Comparison of ENCODE assay signal across 3 fruit fly cellular contexts in genomic region chrX:14802611-14803110, dm6.
TF ChIP-seq lines count a peak whose summit lies in the region.

No protein-coding gene starts in this region.

- TF ChIP-seq CTCF in whole organism, embryonic (GFP tag; optimal IDR thresholded peaks at IDR 0.05; lab: Kevin White, UChicago) = no peak

TF ChIP-seq in whole organism, embryonic, 481 proteins besides CTCF, POLR2A, EP300 and RAD21:
- TF ChIP-seq CG3838 (GFP tag; optimal IDR thresholded peaks at IDR 0.05; lab: Kevin White, UChicago) = no peak
- peak; percentile 98 for TF ChIP-seq CG8281 (tag; optimal IDR thresholded peaks at IDR 0.05; lab: Kevin White, UChicago)
- no peak for TF ChIP-seq Hsf (GFP tag; optimal IDR thresholded peaks at IDR 0.05; lab: Kevin White, UChicago)
- no peak for TF ChIP-seq so (GFP tag; IDR thresholded peaks at IDR 0.05; lab: Robert Waterston, UW)
- TF ChIP-seq CG11723 (GFP tag; optimal IDR thresholded peaks at IDR 0.05; lab: Kevin White, UChicago) = no peak
- no peak for TF ChIP-seq NFAT (GFP tag; IDR thresholded peaks at IDR 0.05; lab: Robert Waterston, UW)
- peak; percentile 22 for TF ChIP-seq lab (GFP tag; optimal IDR thresholded peaks at IDR 0.05; lab: Kevin White, UChicago)
- TF ChIP-seq CG18599 (GFP tag; optimal IDR thresholded peaks at IDR 0.05; lab: Kevin White, UChicago) = peak; percentile 36
- TF ChIP-seq CG3281 (GFP tag; optimal IDR thresholded peaks at IDR 0.05; lab: Kevin White, UChicago) = peak; percentile 16
- peak; percentile 10 for TF ChIP-seq caup (GFP tag; optimal IDR thresholded peaks at IDR 0.05; lab: Kevin White, UChicago; ENCODE audit: severe bottlenecking)
- TF ChIP-seq Hmr (GFP tag; optimal IDR thresholded peaks at IDR 0.05; lab: Kevin White, UChicago) = peak; percentile 18
TF ChIP-seq in whole organism, embryonic: peak in this region for 6.

TF ChIP-seq in whole organism, prepupa, 60 proteins besides CTCF, POLR2A, EP300 and RAD21:
- TF ChIP-seq net (GFP tag; optimal IDR thresholded peaks at IDR 0.05; lab: Kevin White, UChicago) (no peak), fkh (GFP tag; optimal IDR thresholded peaks at IDR 0.05; lab: Kevin White, UChicago) (peak; percentile 43)

TF ChIP-seq in whole organism, wandering third instar larva, 38 proteins besides CTCF, POLR2A, EP300 and RAD21:
- TF ChIP-seq CrebA (GFP tag; optimal IDR thresholded peaks at IDR 0.05; lab: Kevin White, UChicago; ENCODE audit: borderline replicate concordance) (no peak), br (GFP tag; optimal IDR thresholded peaks at IDR 0.05; lab: Kevin White, UChicago) (peak; percentile 5), HLH106 (tag; optimal IDR thresholded peaks at IDR 0.05; lab: Kevin White, UChicago) (no peak), brk (GFP tag; optimal IDR thresholded peaks at IDR 0.05; lab: Kevin White, UChicago) (peak; percentile 44), Jra (GFP tag; optimal IDR thresholded peaks at IDR 0.05; lab: Kevin White, UChicago) (peak; percentile 6), Hr83 (GFP tag; optimal IDR thresholded peaks at IDR 0.05; lab: Kevin White, UChicago; ENCODE audit: poor library complexity, severe bottlenecking) (no peak), rgr (GFP tag; optimal IDR thresholded peaks at IDR 0.05; lab: Kevin White, UChicago) (peak; percentile 66), foxo (GFP tag; optimal IDR thresholded peaks at IDR 0.05; lab: Kevin White, UChicago) (peak in 1 of 2 experiments; percentile 33), Rel (GFP tag; optimal IDR thresholded peaks at IDR 0.05; lab: Kevin White, UChicago) (no peak), Rel (tag; optimal IDR thresholded peaks at IDR 0.05; lab: Kevin White, UChicago) (no peak), fru (GFP tag; optimal IDR thresholded peaks at IDR 0.05; lab: Kevin White, UChicago) (peak; percentile 5), sage (GFP tag; optimal IDR thresholded peaks at IDR 0.05; lab: Kevin White, UChicago) (no peak), Dif (GFP tag; optimal IDR thresholded peaks at IDR 0.05; lab: Kevin White, UChicago; ENCODE audit: partially characterized antibody) (no peak), OdsH (GFP tag; optimal IDR thresholded peaks at IDR 0.05; lab: Kevin White, UChicago) (peak; percentile 43), Sp1 (GFP tag; optimal IDR thresholded peaks at IDR 0.05; lab: Kevin White, UChicago) (no peak), N (GFP tag; optimal IDR thresholded peaks at IDR 0.05; lab: Kevin White, UChicago) (no peak), h (GFP tag; optimal IDR thresholded peaks at IDR 0.05; lab: Kevin White, UChicago) (peak; percentile 68), GATAd (GFP tag; optimal IDR thresholded peaks at IDR 0.05; lab: Kevin White, UChicago) (no peak)
